Fruit fly (Drosophila melanogaster): Measurements from ENCODE around the gene Ibf2.

Gene Ibf2

DNA sequence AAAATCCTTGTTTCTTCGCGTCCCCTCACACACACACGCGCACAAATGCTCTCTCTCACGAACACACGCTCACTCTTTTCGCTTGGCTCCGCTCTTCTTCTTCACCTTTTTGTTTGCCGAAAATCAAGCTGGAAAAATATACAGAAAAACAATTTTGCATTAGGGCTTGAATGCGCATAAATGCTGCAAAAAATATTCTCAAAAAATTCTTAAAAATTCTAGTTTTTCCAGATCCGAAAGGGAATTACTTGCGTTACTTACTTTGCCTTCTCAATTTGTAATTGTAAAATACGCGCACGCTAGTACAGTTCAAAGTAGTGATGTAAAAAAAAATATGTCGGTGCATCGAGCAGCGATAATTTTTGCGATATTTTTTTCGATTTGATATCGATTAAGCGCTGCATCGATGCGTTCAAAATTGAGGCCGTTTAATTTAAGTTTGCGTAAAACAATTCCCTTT lies 18.3 kb downstream of the Ibf2 start (continued):
- TF ChIP-seq zfh2 (GFP tag; optimal IDR thresholded peaks at IDR 0.05), result no peak
- TF ChIP-seq Hmr (GFP tag; optimal IDR thresholded peaks at IDR 0.05), result no peak
- peak; percentile 27 for TF ChIP-seq CG33213 (GFP tag; optimal IDR thresholded peaks at IDR 0.05)
- peak; percentile 77 for TF ChIP-seq knrl (GFP tag; IDR thresholded peaks at IDR 0.05; ENCODE audit: partially characterized antibody)
- no peak for TF ChIP-seq Ada2b (GFP tag; IDR thresholded peaks at IDR 0.05)
- TF ChIP-seq CG4617 (GFP tag; optimal IDR thresholded peaks at IDR 0.05; ENCODE audit: borderline replicate concordance), result peak; percentile 80
- no peak for TF ChIP-seq Nf-YA (GFP tag; IDR thresholded peaks at IDR 0.05)
- no peak for TF ChIP-seq CHES-1-like (GFP tag; optimal IDR thresholded peaks at IDR 0.05)
- peak; percentile 59 for TF ChIP-seq nom (GFP tag; optimal IDR thresholded peaks at IDR 0.05)
- no peak for TF ChIP-seq dan (GFP tag; IDR thresholded peaks at IDR 0.05)
- TF ChIP-seq CG9876 (GFP tag; optimal IDR thresholded peaks at IDR 0.05), result no peak
- peak; percentile 4 for TF ChIP-seq CG2678 (tag; optimal IDR thresholded peaks at IDR 0.05)
- no peak for TF ChIP-seq br (optimal IDR thresholded peaks at IDR 0.05)
- no peak for TF ChIP-seq bab2 (GFP tag; optimal IDR thresholded peaks at IDR 0.05)
- TF ChIP-seq Hey (tag; optimal IDR thresholded peaks at IDR 0.05), result no peak
- TF ChIP-seq tna (GFP tag; IDR thresholded peaks at IDR 0.05; ENCODE audit: partially characterized antibody), result peak; percentile 76
- peak; percentile 50 for TF ChIP-seq pzg (GFP tag; optimal IDR thresholded peaks at IDR 0.05)
- TF ChIP-seq fru (optimal IDR thresholded peaks at IDR 0.05), result no peak
- TF ChIP-seq CG4854 (GFP tag; optimal IDR thresholded peaks at IDR 0.05), result no peak
- TF ChIP-seq Drgx (GFP tag; IDR thresholded peaks at IDR 0.05), result no peak
- TF ChIP-seq Chrac-16 (GFP tag; optimal IDR thresholded peaks at IDR 0.05), result no peak
- TF ChIP-seq dm (GFP tag; optimal IDR thresholded peaks at IDR 0.05), result peak; percentile 49
- no peak for TF ChIP-seq aop (GFP tag; IDR thresholded peaks at IDR 0.05)
- peak; percentile 8 for TF ChIP-seq Sin3A (optimal IDR thresholded peaks at IDR 0.05)
- TF ChIP-seq sens (GFP tag), result peak; percentile 72
- no peak for TF ChIP-seq CG18764 (GFP tag; optimal IDR thresholded peaks at IDR 0.05)
- no peak for TF ChIP-seq fd96Cb (tag; optimal IDR thresholded peaks at IDR 0.05)
- TF ChIP-seq Ets97D (GFP tag; optimal IDR thresholded peaks at IDR 0.05), result peak; percentile 55
- no peak for TF ChIP-seq bowl (GFP tag; IDR thresholded peaks at IDR 0.05)
- TF ChIP-seq CG12299 (tag; optimal IDR thresholded peaks at IDR 0.05), result no peak
- TF ChIP-seq CG7271 (tag; optimal IDR thresholded peaks at IDR 0.05), result peak; percentile 27
- no peak for TF ChIP-seq HLHmδ (GFP tag; optimal IDR thresholded peaks at IDR 0.05)
- peak; percentile 69 for TF ChIP-seq sqz (GFP tag; optimal IDR thresholded peaks at IDR 0.05)
- no peak for TF ChIP-seq cato (GFP tag; optimal IDR thresholded peaks at IDR 0.05; ENCODE audit: borderline replicate concordance)
- peak; percentile 46 for TF ChIP-seq CG2712 (tag; optimal IDR thresholded peaks at IDR 0.05)
- no peak for TF ChIP-seq ttk (GFP tag; IDR thresholded peaks at IDR 0.05)
- TF ChIP-seq unc-4 (GFP tag; IDR thresholded peaks at IDR 0.05; ENCODE audit: partially characterized antibody), result peak; percentile 86
- peak; percentile 79 for TF ChIP-seq sna (GFP tag; IDR thresholded peaks at IDR 0.05; ENCODE audit: partially characterized antibody)
- no peak for TF ChIP-seq C15 (GFP tag; IDR thresholded peaks at IDR 0.05)
- no peak for TF ChIP-seq CG31224 (GFP tag; IDR thresholded peaks at IDR 0.05)
- TF ChIP-seq CG14965 (GFP tag; optimal IDR thresholded peaks at IDR 0.05; ENCODE audit: borderline replicate concordance), result no peak
- TF ChIP-seq tin (GFP tag; optimal IDR thresholded peaks at IDR 0.05), result no peak
- TF ChIP-seq tll (GFP tag; optimal IDR thresholded peaks at IDR 0.05), result no peak
- TF ChIP-seq Sry-δ (GFP tag; optimal IDR thresholded peaks at IDR 0.05), result peak; percentile 91
- no peak for TF ChIP-seq CG18599 (GFP tag; optimal IDR thresholded peaks at IDR 0.05)
- TF ChIP-seq maf-S (GFP tag; optimal IDR thresholded peaks at IDR 0.05), result no peak
- TF ChIP-seq emc (GFP tag; optimal IDR thresholded peaks at IDR 0.05), result no peak
- no peak for TF ChIP-seq Lim3 (GFP tag; IDR thresholded peaks at IDR 0.05)
- no peak for TF ChIP-seq lab (GFP tag; optimal IDR thresholded peaks at IDR 0.05)
- TF ChIP-seq chinmo (GFP tag; IDR thresholded peaks at IDR 0.05; ENCODE audit: partially characterized antibody), result peak; percentile 97
- peak; percentile 6 for TF ChIP-seq Spps (tag; optimal IDR thresholded peaks at IDR 0.05)
- no peak for TF ChIP-seq onecut (GFP tag; IDR thresholded peaks at IDR 0.05)

Data from whole organism, embryonic.